Worm (Caenorhabditis elegans) whole organism, late embryonic: ENCODE measurements around the gene add-2.

Experiments
- F13H6.1 ChIP-seq: sonication (generic microtip); optimal IDR thresholded peaks from 2 replicates; lab custom pipeline; 2016; ENCODE audit warnings: missing genetic modification characterization, missing compliant biosample characterization
- K09A11.1 ChIP-seq: sonication (generic microtip); optimal IDR thresholded peaks from 2 replicates; lab custom pipeline; 2017; ENCODE audit warnings: antibody characterized with exemption, mild to moderate bottlenecking, missing genetic modification characterization, missing compliant biosample characterization; ENCODE audit not compliant: insufficient read depth
- ama-1 ChIP-seq: fragments of 150-350 bp; optimal IDR thresholded peaks from 2 replicates; lab custom pipeline; 2014
- ceh-6 ChIP-seq: fragments of 200-800 bp; sonication (Bioruptor generic); optimal IDR thresholded peaks from 2 replicates; lab custom pipeline; 2018; ENCODE audit warnings: mild to moderate bottlenecking, missing genetic modification characterization, missing compliant biosample characterization
- hlh-30 ChIP-seq: sonication (generic microtip); optimal IDR thresholded peaks from 2 replicates; lab custom pipeline; 2017; ENCODE audit warnings: antibody characterized with exemption, missing genetic modification characterization, missing compliant biosample characterization; ENCODE audit not compliant: insufficient read depth
- mec-3 ChIP-seq: sonication (generic microtip); optimal IDR thresholded peaks from 2 replicates; lab custom pipeline; 2016; ENCODE audit warnings: borderline replicate concordance, missing genetic modification characterization, missing compliant biosample characterization
- rnt-1 ChIP-seq: sonication (generic microtip); optimal IDR thresholded peaks from 2 replicates; lab custom pipeline; 2016; ENCODE audit warnings: missing genetic modification characterization, missing compliant biosample characterization
- sox-4 ChIP-seq: sonication (generic microtip); optimal IDR thresholded peaks from 2 replicates; lab custom pipeline; 2017; ENCODE audit warnings: mild to moderate bottlenecking, missing genetic modification characterization, inconsistent platforms, missing compliant biosample characterization
- tbx-2 ChIP-seq: sonication (generic microtip); optimal IDR thresholded peaks from 2 replicates; lab custom pipeline; 2016; ENCODE audit warnings: missing genetic modification characterization, missing compliant biosample characterization
- ttx-3 ChIP-seq: sonication (generic microtip); optimal IDR thresholded peaks from 2 replicates; lab custom pipeline; 2016; ENCODE audit warnings: missing genetic modification reagents, missing genetic modification characterization, missing compliant biosample characterization
- unc-55 ChIP-seq: sonication (generic microtip); optimal IDR thresholded peaks from 2 replicates; lab custom pipeline; 2017; ENCODE audit warnings: missing biosample characterization, missing genetic modification reagents, missing genetic modification characterization
- ztf-16 ChIP-seq: sonication (generic microtip); optimal IDR thresholded peaks from 2 replicates; lab custom pipeline; 2017; ENCODE audit warnings: missing genetic modification characterization, missing compliant biosample characterization

- TF ChIP-seq unc-55 (GFP tag; lab: Kevin White, UChicago) (no peak), F13H6.1 (tag; lab: Kevin White, UChicago) (no peak), hlh-30 (tag; lab: Kevin White, UChicago) (no peak), ztf-16 (tag; lab: Kevin White, UChicago) (no peak), sox-4 (no peak), mec-3 (no peak), ama-1 (lab: Kevin White, UChicago) (no peak), ttx-3 (tag; lab: Kevin White, UChicago) (no peak), rnt-1 (tag; lab: Kevin White, UChicago) (no peak), ceh-6 (no peak), tbx-2 (tag; lab: Kevin White, UChicago) (no peak), K09A11.1 (tag; lab: Kevin White, UChicago) (no peak)
These were observed 10.2 kb downstream of the add-2 start, which contains the start of gene cpr-9 for ce11 chrV:12002866-12003485.
